Worm (Caenorhabditis elegans) whole organism, late embryonic: ENCODE measurements around the gene kin-33.

Source experiments
- C08G9.2 ChIP-seq: sonication (generic microtip); optimal IDR thresholded peaks from 2 replicates; lab custom pipeline; 2016; ENCODE audit warnings: mild to moderate bottlenecking, missing genetic modification characterization, moderate library complexity, missing compliant biosample characterization
- fkh-10 ChIP-seq: fragments of 150-350 bp; optimal IDR thresholded peaks from 2 replicates; lab custom pipeline; 2014; ENCODE audit warnings: missing biosample characterization, missing genetic modification reagents, missing genetic modification characterization
- nhr-11 ChIP-seq: fragments of 150-350 bp; optimal IDR thresholded peaks from 2 replicates; lab custom pipeline; 2014; ENCODE audit warnings: missing biosample characterization, missing genetic modification characterization
- sdc-2 ChIP-seq: sonication (generic microtip); optimal IDR thresholded peaks from 2 replicates; lab custom pipeline; 2016; ENCODE audit warnings: missing genotype, missing genetic modification characterization, missing compliant biosample characterization
- sox-4 ChIP-seq: sonication (generic microtip); optimal IDR thresholded peaks from 2 replicates; lab custom pipeline; 2017; ENCODE audit warnings: mild to moderate bottlenecking, missing genetic modification characterization, inconsistent platforms, missing compliant biosample characterization

DNA sequence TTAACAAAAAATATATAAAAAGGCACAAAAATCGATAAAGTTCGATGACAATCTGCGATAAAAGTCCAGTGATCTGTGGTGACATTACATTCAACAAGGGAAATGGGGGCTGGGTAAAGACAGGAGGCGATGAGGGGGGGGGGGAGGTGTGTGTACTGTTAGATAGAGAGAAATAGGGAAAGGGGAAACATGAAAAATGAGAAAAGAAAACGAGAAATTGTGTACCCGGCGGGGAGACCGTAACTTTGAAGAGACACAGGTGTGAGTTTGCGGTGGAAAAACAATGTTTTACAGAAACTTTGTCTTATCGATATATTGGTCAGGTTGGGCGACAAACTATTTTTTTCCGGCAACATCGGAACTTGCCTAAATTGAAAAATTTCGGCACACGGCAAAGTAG is 25.9 kb upstream of the kin-33 start:
- TF ChIP-seq fkh-10 (GFP tag; lab: Kevin White, UChicago) (no peak), sox-4 (tag; lab: Kevin White, UChicago) (no peak), nhr-11 (tag; lab: Kevin White, UChicago) (no peak), C08G9.2 (tag; lab: Kevin White, UChicago) (no peak), sdc-2 (no peak)
